Fruit fly (Drosophila melanogaster) whole organism, prepupa: Measurements from ENCODE around the gene mei-P26.

Source experiments
- Blimp-1 ChIP-seq: fragments of 200-800 bp; sonication (Bioruptor generic); optimal IDR thresholded peaks from 3 replicates; lab custom pipeline; 2017; ENCODE audit warnings: missing biosample characterization, missing genetic modification characterization, mild to moderate bottlenecking, moderate library complexity, missing genetic modification reagents
- CG10631 ChIP-seq: fragments of 200-800 bp; sonication (Bioruptor generic); optimal IDR thresholded peaks from 2 replicates; lab custom pipeline; 2016; ENCODE audit warnings: missing biosample characterization, missing genetic modification characterization
- CG10669 ChIP-seq: fragments of 200-800 bp; sonication (Bioruptor generic); optimal IDR thresholded peaks from 3 replicates; lab custom pipeline; 2018; ENCODE audit warnings: missing biosample characterization, mild to moderate bottlenecking, missing genetic modification characterization, moderate library complexity
- CG11294 ChIP-seq: fragments of 200-800 bp; sonication (Bioruptor generic); IDR thresholded peaks from 2 replicates; pipeline ENCODE4 v1.3.6; 2022; ENCODE audit warnings: missing biosample characterization, missing genetic modification characterization
- CG15336 ChIP-seq: fragments of 200-800 bp; sonication (Bioruptor generic); IDR thresholded peaks from 2 replicates; pipeline ENCODE4 v1.3.6; 2022; ENCODE audit warnings: missing biosample characterization, missing genetic modification characterization
- CG1621 ChIP-seq: fragments of 200-800 bp; sonication (Bioruptor generic); optimal IDR thresholded peaks from 3 replicates; lab custom pipeline; 2018; ENCODE audit warnings: missing biosample characterization, mild to moderate bottlenecking, missing genetic modification characterization
- CG16779 ChIP-seq: fragments of 200-800 bp; sonication (Bioruptor generic); optimal IDR thresholded peaks from 3 replicates; lab custom pipeline; 2017; ENCODE audit warnings: missing biosample characterization, mild to moderate bottlenecking, missing genetic modification characterization
- CG3032 ChIP-seq: fragments of 200-800 bp; optimal IDR thresholded peaks from 2 replicates; lab custom pipeline; 2019; ENCODE audit warnings: missing biosample characterization, mild to moderate bottlenecking, missing genetic modification characterization, moderate library complexity
- CG32006 ChIP-seq: fragments of 200-800 bp; sonication (Bioruptor generic); optimal IDR thresholded peaks from 3 replicates; lab custom pipeline; 2017; ENCODE audit warnings: missing biosample characterization, mild to moderate bottlenecking, missing genetic modification characterization
- CG34406 ChIP-seq: fragments of 200-800 bp; sonication (Bioruptor generic); optimal IDR thresholded peaks from 3 replicates; lab custom pipeline; 2016; ENCODE audit warnings: missing biosample characterization, missing genetic modification characterization
- CG3919 ChIP-seq: fragments of 200-800 bp; sonication (Bioruptor generic); optimal IDR thresholded peaks from 3 replicates; lab custom pipeline; 2016; ENCODE audit warnings: missing biosample characterization, missing genetic modification characterization
- CG6276 ChIP-seq: fragments of 200-800 bp; sonication (Bioruptor generic); optimal IDR thresholded peaks from 2 replicates; lab custom pipeline; 2017; ENCODE audit warnings: missing biosample characterization, mild to moderate bottlenecking, missing genetic modification characterization
- CG6792 ChIP-seq: fragments of 200-800 bp; sonication (Bioruptor generic); optimal IDR thresholded peaks from 3 replicates; lab custom pipeline; 2016; ENCODE audit warnings: missing biosample characterization, missing genetic modification characterization
- CG6808 ChIP-seq: fragments of 200-800 bp; sonication (Bioruptor generic); optimal IDR thresholded peaks from 3 replicates; lab custom pipeline; 2017; ENCODE audit warnings: missing biosample characterization, missing genetic modification characterization, mild to moderate bottlenecking, moderate library complexity, missing genetic modification reagents
- CG6854 ChIP-seq: fragments of 200-800 bp; sonication (Bioruptor generic); optimal IDR thresholded peaks from 2 replicates; lab custom pipeline; 2017; ENCODE audit warnings: missing biosample characterization, mild to moderate bottlenecking, missing genetic modification characterization
- CG7368 ChIP-seq: fragments of 200-800 bp; sonication (Bioruptor generic); optimal IDR thresholded peaks from 3 replicates; lab custom pipeline; 2016; ENCODE audit warnings: missing biosample characterization, missing genetic modification characterization
- CG8119 ChIP-seq: fragments of 200-800 bp; sonication (Bioruptor generic); IDR thresholded peaks from 3 replicates; pipeline ENCODE4 v1.3.6; 2022; ENCODE audit warnings: missing biosample characterization, missing genetic modification characterization
- CG8319 ChIP-seq: fragments of 200-800 bp; sonication (Bioruptor generic); optimal IDR thresholded peaks from 3 replicates; lab custom pipeline; 2016; ENCODE audit warnings: missing biosample characterization, missing genetic modification characterization
- CG8632 ChIP-seq: fragments of 200-800 bp; sonication (Bioruptor generic); optimal IDR thresholded peaks from 3 replicates; lab custom pipeline; 2016; ENCODE audit warnings: missing biosample characterization, missing genetic modification characterization
- CG9139 ChIP-seq: fragments of 200-800 bp; sonication (Bioruptor generic); optimal IDR thresholded peaks from 3 replicates; lab custom pipeline; 2017; ENCODE audit warnings: missing biosample characterization, mild to moderate bottlenecking, missing genetic modification characterization
- Eip75B ChIP-seq: fragments of 200-800 bp; sonication (Bioruptor generic); optimal IDR thresholded peaks from 3 replicates; lab custom pipeline; 2016; ENCODE audit warnings: missing biosample characterization, missing genetic modification characterization
- Eip78C ChIP-seq: fragments of 200-800 bp; sonication (Bioruptor generic); peaks from one replicate; lab custom pipeline; 2016; ENCODE audit warnings: missing biosample characterization, missing genetic modification characterization
- Eip93F ChIP-seq: fragments of 200-800 bp; sonication (Bioruptor generic); optimal IDR thresholded peaks from 2 replicates; lab custom pipeline; 2016; ENCODE audit warnings: missing biosample characterization, mild to moderate bottlenecking, missing genetic modification characterization
- Gug ChIP-seq: fragments of 200-800 bp; sonication (Bioruptor generic); IDR thresholded peaks from 2 replicates; pipeline ENCODE4 v1.3.6; 2022; ENCODE audit warnings: missing biosample characterization, missing genetic modification characterization
- Lpt ChIP-seq: fragments of 200-800 bp; sonication (Bioruptor generic); optimal IDR thresholded peaks from 3 replicates; lab custom pipeline; 2016; ENCODE audit warnings: missing biosample characterization, missing genetic modification characterization
- Smox ChIP-seq: fragments of 200-800 bp; sonication (Bioruptor generic); optimal IDR thresholded peaks from 3 replicates; lab custom pipeline; 2016; ENCODE audit warnings: missing biosample characterization, missing genetic modification characterization
- Sox102F ChIP-seq: fragments of 200-800 bp; sonication (Bioruptor generic); optimal IDR thresholded peaks from 2 replicates; lab custom pipeline; 2016; ENCODE audit warnings: missing biosample characterization, mild to moderate bottlenecking, missing genetic modification characterization
- Sox15 ChIP-seq: fragments of 200-800 bp; sonication (Bioruptor generic); optimal IDR thresholded peaks from 3 replicates; lab custom pipeline; 2016; ENCODE audit warnings: missing biosample characterization, missing genetic modification characterization
- acj6 ChIP-seq: fragments of 200-800 bp; sonication (Bioruptor generic); optimal IDR thresholded peaks from 3 replicates; lab custom pipeline; 2016; ENCODE audit warnings: missing biosample characterization, missing genetic modification characterization
- dac ChIP-seq: fragments of 200-800 bp; sonication (Bioruptor generic); optimal IDR thresholded peaks from 2 replicates; lab custom pipeline; 2017; ENCODE audit warnings: missing biosample characterization, mild to moderate bottlenecking, missing genetic modification characterization
- dsx ChIP-seq: fragments of 200-800 bp; optimal IDR thresholded peaks from 3 replicates; lab custom pipeline; 2019; ENCODE audit warnings: missing biosample characterization, mild to moderate bottlenecking, missing genetic modification characterization, moderate library complexity; ENCODE audit not compliant: poor library complexity, severe bottlenecking
- eg ChIP-seq: fragments of 200-800 bp; sonication (Bioruptor generic); IDR thresholded peaks from 3 replicates; pipeline ENCODE4 v1.3.6; 2022; ENCODE audit warnings: missing biosample characterization, missing genetic modification characterization
- fd59A ChIP-seq: fragments of 200-800 bp; sonication (Bioruptor generic); optimal IDR thresholded peaks from 2 replicates; lab custom pipeline; 2017; ENCODE audit warnings: missing biosample characterization, mild to moderate bottlenecking, missing genetic modification characterization, missing genetic modification reagents
- fd85E ChIP-seq: fragments of 200-800 bp; sonication (Bioruptor generic); optimal IDR thresholded peaks from 3 replicates; lab custom pipeline; 2016; ENCODE audit warnings: missing biosample characterization, missing genetic modification characterization
- fkh ChIP-seq: fragments of 200-800 bp; sonication (Bioruptor generic); optimal IDR thresholded peaks from 3 replicates; lab custom pipeline; 2017; ENCODE audit warnings: missing biosample characterization, mild to moderate bottlenecking, missing genetic modification characterization, moderate library complexity
- net ChIP-seq: fragments of 200-800 bp; sonication (Bioruptor generic); optimal IDR thresholded peaks from 3 replicates; lab custom pipeline; 2016; ENCODE audit warnings: missing biosample characterization, missing genetic modification characterization
- pdm3 ChIP-seq: fragments of 200-800 bp; sonication (Bioruptor generic); optimal IDR thresholded peaks from 3 replicates; lab custom pipeline; 2016; ENCODE audit warnings: missing biosample characterization, missing genetic modification characterization
- salr ChIP-seq, 2 experiments: fragments of 200-800 bp; sonication (Bioruptor generic); optimal IDR thresholded peaks; 3 replicates each; lab custom pipeline; 2016 to 2018; ENCODE audit warnings: missing biosample characterization in 2 of 2, missing genetic modification characterization in 2 of 2, mild to moderate bottlenecking in 1 of 2
- spab ChIP-seq: fragments of 200-800 bp; sonication (Bioruptor generic); optimal IDR thresholded peaks from 2 replicates; lab custom pipeline; 2017; ENCODE audit warnings: missing biosample characterization, mild to moderate bottlenecking, missing genetic modification characterization, missing genetic modification reagents
- ss ChIP-seq, 2 experiments: fragments of 200-800 bp; sonication (Bioruptor generic); optimal IDR thresholded peaks; 2 replicates in 1 of 2; 3 replicates in 1 of 2; lab custom pipeline; 2017 to 2018; ENCODE audit warnings: mild to moderate bottlenecking in 2 of 2, missing biosample characterization in 2 of 2, missing genetic modification characterization in 2 of 2, moderate library complexity in 1 of 2
- topi ChIP-seq: fragments of 200-800 bp; sonication (Bioruptor generic); optimal IDR thresholded peaks from 3 replicates; lab custom pipeline; 2016; ENCODE audit warnings: missing biosample characterization, missing genetic modification characterization
- vri ChIP-seq: fragments of 200-800 bp; sonication (Bioruptor generic); optimal IDR thresholded peaks from 3 replicates; lab custom pipeline; 2016; ENCODE audit warnings: missing biosample characterization, mild to moderate bottlenecking, missing genetic modification characterization

The mei-P26 gene

dm6 chrX:9136776-9137550 lies 26.1 kb upstream of the mei-P26 start (continued):
- TF ChIP-seq CG3919 (GFP tag; lab: Kevin White, UChicago) (peak; percentile 18), fkh (GFP tag; lab: Kevin White, UChicago) (no peak), CG11294 (GFP tag; lab: Robert Waterston, UW) (0 out of 2 replicates have a peak, but pooled peaks have one; percentile 9), topi (no peak), CG7368 (GFP tag; lab: Kevin White, UChicago) (no peak), Sox15 (GFP tag; lab: Kevin White, UChicago) (no peak), salr (GFP tag; optimal IDR thresholded peaks at IDR 0.05; lab: Kevin White, UChicago) (no peak), CG6792 (GFP tag; lab: Kevin White, UChicago) (no peak), eg (GFP tag; lab: Robert Waterston, UW) (peak; percentile 38; the same call in 1 of the 3 replicates), CG6854 (no peak), Eip78C (GFP tag; lab: Kevin White, UChicago) (peak; percentile 81), fd85E (GFP tag; lab: Kevin White, UChicago) (no peak), Smox (GFP tag; lab: Kevin White, UChicago) (no peak), CG9139 (GFP tag; lab: Kevin White, UChicago) (no peak), dsx (GFP tag; lab: Kevin White, UChicago) (no peak), CG15336 (GFP tag; lab: Robert Waterston, UW) (peak; percentile 54), Eip93F (no peak), Eip75B (no peak), CG32006 (GFP tag; lab: Kevin White, UChicago) (peak; percentile 50), fd59A (GFP tag; lab: Kevin White, UChicago) (no peak), vri (GFP tag; lab: Kevin White, UChicago) (no peak), Lpt (GFP tag; lab: Kevin White, UChicago) (no peak), pdm3 (GFP tag; lab: Kevin White, UChicago) (peak; percentile 10)

- TF ChIP-seq CG6276 (GFP tag; lab: Kevin White, UChicago) (peak; percentile 73), CG10669 (GFP tag; lab: Kevin White, UChicago) (peak; percentile 41), CG9139 (GFP tag; lab: Kevin White, UChicago) (peak; percentile 81), CG8319 (GFP tag; lab: Kevin White, UChicago) (no peak), CG1621 (peak; percentile 52), Gug (peak; percentile 45; the same call in 1 of the 2 replicates), Sox102F (no peak), CG6808 (GFP tag; lab: Kevin White, UChicago) (peak; percentile 77), ss (GFP tag; optimal IDR thresholded peaks at IDR 0.05; lab: Kevin White, UChicago) (peak; percentile 81 to 85), CG34406 (GFP tag; lab: Kevin White, UChicago) (no peak), acj6 (GFP tag; lab: Kevin White, UChicago) (no peak), salr (GFP tag; optimal IDR thresholded peaks at IDR 0.05; lab: Kevin White, UChicago) (peak in 1 of 2 experiments; percentile 30), CG6792 (GFP tag; lab: Kevin White, UChicago) (no peak), fd59A (GFP tag; lab: Kevin White, UChicago) (no peak), Blimp-1 (GFP tag; lab: Kevin White, UChicago) (no peak), CG7368 (GFP tag; lab: Kevin White, UChicago) (peak; percentile 33), CG16779 (tag; lab: Kevin White, UChicago) (peak; percentile 68), eg (GFP tag; lab: Robert Waterston, UW) (peak; percentile 32; the same call in 1 of the 3 replicates), net (GFP tag; lab: Kevin White, UChicago) (peak; percentile 47), CG8119 (GFP tag; lab: Robert Waterston, UW) (0 out of 3 replicates have a peak, but pooled peaks have one; percentile 17), CG3032 (tag; lab: Kevin White, UChicago) (peak; percentile 1), CG32006 (GFP tag; lab: Kevin White, UChicago) (peak; percentile 0), CG10631 (no peak), dac (GFP tag; lab: Kevin White, UChicago) (no peak), CG11294 (GFP tag; lab: Robert Waterston, UW) (no peak), spab (GFP tag; lab: Kevin White, UChicago) (peak; percentile 33), CG8632 (GFP tag; lab: Kevin White, UChicago) (no peak)
- TF ChIP-seq, all 60 proteins: peak for 16
Measured at dm6 chrX:9139138-9139537, 23.9 kb upstream of the mei-P26 start.
